Worm (Caenorhabditis elegans): ENCODE data around the gene srh-7.

DNA sequence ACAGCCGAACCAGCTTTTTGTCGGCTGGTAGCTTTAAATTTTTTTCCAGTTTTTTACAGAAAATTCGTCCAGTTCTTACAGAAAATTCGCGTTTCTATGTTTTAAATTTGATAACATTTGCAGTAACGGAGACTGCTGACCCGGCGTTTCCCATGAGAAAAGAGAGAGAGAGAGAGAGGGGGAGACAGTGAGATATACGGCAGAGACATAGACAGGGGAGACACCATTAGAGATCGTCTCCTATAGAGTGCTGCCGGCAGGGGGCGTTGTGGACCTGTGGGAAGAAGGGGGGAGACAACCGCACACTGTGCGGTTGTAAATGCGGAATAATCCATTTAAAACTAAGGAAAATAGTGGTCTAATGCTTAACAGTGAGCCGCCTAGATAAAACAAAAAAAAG lies 21.6 kb downstream of the srh-7 start:
- no peak for TF ChIP-seq tbx-2 (tag; optimal IDR thresholded peaks at IDR 0.05)
- TF ChIP-seq nhr-67 (tag; optimal IDR thresholded peaks at IDR 0.05): no peak
- no peak for TF ChIP-seq ztf-11 (tag; optimal IDR thresholded peaks at IDR 0.05)
- TF ChIP-seq nhr-12 (tag; optimal IDR thresholded peaks at IDR 0.05): no peak
- no peak for TF ChIP-seq elt-1 (tag; optimal IDR thresholded peaks at IDR 0.05)
- TF ChIP-seq nhr-28 (tag; optimal IDR thresholded peaks at IDR 0.05): no peak
- TF ChIP-seq ceh-9 (tag; optimal IDR thresholded peaks at IDR 0.05): no peak
- TF ChIP-seq fkh-2 (tag; optimal IDR thresholded peaks at IDR 0.05): no peak
- no peak for TF ChIP-seq nhr-76 (tag; optimal IDR thresholded peaks at IDR 0.05)
- no peak for TF ChIP-seq pha-4 (tag; optimal IDR thresholded peaks at IDR 0.05)
- TF ChIP-seq eor-1 (tag; optimal IDR thresholded peaks at IDR 0.05): no peak
- no peak for TF ChIP-seq snpc-4 (tag; optimal IDR thresholded peaks at IDR 0.05)
- TF ChIP-seq R02D3.7 (tag; optimal IDR thresholded peaks at IDR 0.05): no peak
- no peak for TF ChIP-seq lin-15B (tag; optimal IDR thresholded peaks at IDR 0.05)

Measured in whole organism, L3 larva.